4 fruit fly cellular contexts compared by ENCODE assay signal in genomic region chr2L:14160887-14161286, dm6.
TF ChIP-seq lines count a peak whose summit lies in the region.

No protein-coding gene starts in this region.

- TF ChIP-seq CTCF in S2 (optimal IDR thresholded peaks at IDR 0.05; lab: Kevin White, UChicago): peak; percentile 89 to 92
- TF ChIP-seq CTCF in whole organism, embryonic (GFP tag; optimal IDR thresholded peaks at IDR 0.05; lab: Kevin White, UChicago): peak; percentile 98

TF ChIP-seq in whole organism, embryonic, 481 proteins besides CTCF, POLR2A, EP300 and RAD21 (continues in another document):
- TF ChIP-seq peb (GFP tag; IDR thresholded peaks at IDR 0.05; lab: Robert Waterston, UW) (no peak), Rfx (GFP tag; IDR thresholded peaks at IDR 0.05; lab: Robert Waterston, UW) (peak; percentile 26; the same call in 1 of the 2 replicates), CG10209 (GFP tag; optimal IDR thresholded peaks at IDR 0.05; lab: Kevin White, UChicago) (no peak), CG6175 (GFP tag; IDR thresholded peaks at IDR 0.05; lab: Robert Waterston, UW) (no peak), CG10565 (GFP tag; optimal IDR thresholded peaks at IDR 0.05; lab: Kevin White, UChicago) (no peak), CG4730 (GFP tag; IDR thresholded peaks at IDR 0.05; lab: Robert Waterston, UW) (no peak), toy (GFP tag; IDR thresholded peaks at IDR 0.05; lab: Robert Waterston, UW) (no peak), CG9727 (GFP tag; optimal IDR thresholded peaks at IDR 0.05; lab: Kevin White, UChicago) (no peak), Meics (GFP tag; optimal IDR thresholded peaks at IDR 0.05; lab: Kevin White, UChicago) (no peak), Myb (GFP tag; optimal IDR thresholded peaks at IDR 0.05; lab: Kevin White, UChicago) (no peak), D19A (tag; optimal IDR thresholded peaks at IDR 0.05; lab: Kevin White, UChicago) (peak; percentile 22), onecut (GFP tag; IDR thresholded peaks at IDR 0.05; lab: Robert Waterston, UW) (no peak), bigmax (GFP tag; optimal IDR thresholded peaks at IDR 0.05; lab: Kevin White, UChicago) (peak; percentile 7), CG4617 (GFP tag; optimal IDR thresholded peaks at IDR 0.05; lab: Kevin White, UChicago; ENCODE audit: borderline replicate concordance) (no peak), CHES-1-like (GFP tag; optimal IDR thresholded peaks at IDR 0.05; lab: Kevin White, UChicago) (no peak), knrl (GFP tag; IDR thresholded peaks at IDR 0.05; lab: Robert Waterston, UW; ENCODE audit: partially characterized antibody) (peak; percentile 56; the same call in 2 of the 3 replicates), Optix (GFP tag; IDR thresholded peaks at IDR 0.05; lab: Robert Waterston, UW) (no peak), fu2 (GFP tag; optimal IDR thresholded peaks at IDR 0.05; lab: Kevin White, UChicago) (no peak), Ada2b (GFP tag; IDR thresholded peaks at IDR 0.05; lab: Robert Waterston, UW) (0 out of 2 replicates have a peak, but pooled peaks have one; percentile 14), Eip74EF (GFP tag; optimal IDR thresholded peaks at IDR 0.05; lab: Kevin White, UChicago) (no peak), CG2129 (GFP tag; IDR thresholded peaks at IDR 0.05; lab: Robert Waterston, UW; ENCODE audit: partially characterized antibody) (no peak), trem (tag; optimal IDR thresholded peaks at IDR 0.05; lab: Kevin White, UChicago) (peak; percentile 38), wek (GFP tag; optimal IDR thresholded peaks at IDR 0.05; lab: Kevin White, UChicago) (no peak), Atf6 (GFP tag; IDR thresholded peaks at IDR 0.05; lab: Robert Waterston, UW) (no peak), Vsx1 (GFP tag; optimal IDR thresholded peaks at IDR 0.05; lab: Kevin White, UChicago) (no peak), jumu (GFP tag; optimal IDR thresholded peaks at IDR 0.05; lab: Kevin White, UChicago) (no peak), sens-2 (GFP tag; IDR thresholded peaks at IDR 0.05; lab: Robert Waterston, UW) (no peak), disco-r (GFP tag; optimal IDR thresholded peaks at IDR 0.05; lab: Kevin White, UChicago) (no peak), slou (GFP tag; optimal IDR thresholded peaks at IDR 0.05; lab: Kevin White, UChicago) (peak; percentile 1), yki (optimal IDR thresholded peaks at IDR 0.05; lab: Kevin White, UChicago) (no peak)

TF ChIP-seq in whole organism, prepupa, 60 proteins besides CTCF, POLR2A, EP300 and RAD21:
- TF ChIP-seq CG3919 (GFP tag; optimal IDR thresholded peaks at IDR 0.05; lab: Kevin White, UChicago) (no peak), svp (GFP tag; lab: Kevin White, UChicago) (peak; percentile 56), ss (GFP tag; optimal IDR thresholded peaks at IDR 0.05; lab: Kevin White, UChicago) (no peak), CG9139 (GFP tag; optimal IDR thresholded peaks at IDR 0.05; lab: Kevin White, UChicago) (no peak), Lpt (GFP tag; optimal IDR thresholded peaks at IDR 0.05; lab: Kevin White, UChicago) (no peak), CG31627 (GFP tag; optimal IDR thresholded peaks at IDR 0.05; lab: Kevin White, UChicago) (peak; percentile 24), acj6 (GFP tag; optimal IDR thresholded peaks at IDR 0.05; lab: Kevin White, UChicago) (no peak), cyc (GFP tag; optimal IDR thresholded peaks at IDR 0.05; lab: Kevin White, UChicago) (peak; percentile 13)

TF ChIP-seq in whole organism, pupa, 21 proteins besides CTCF, POLR2A, EP300 and RAD21:
- peak; percentile 73 for TF ChIP-seq D1 (tag; optimal IDR thresholded peaks at IDR 0.05; lab: Kevin White, UChicago)
- TF ChIP-seq gl (tag; optimal IDR thresholded peaks at IDR 0.05; lab: Kevin White, UChicago): no peak
